Worm (Caenorhabditis elegans) whole organism, L2 larva: Measurements from ENCODE around the gene dpr-1.

Experiments
- R02D3.7 ChIP-seq: fragments of 150-350 bp; optimal IDR thresholded peaks from 2 replicates; lab custom pipeline; 2014; ENCODE audit warnings: missing biosample characterization, missing genetic modification characterization
- Y55F3AM.14 ChIP-seq: fragments of 200-800 bp; sonication (Bioruptor generic); optimal IDR thresholded peaks from 2 replicates; lab custom pipeline; 2018; ENCODE audit warnings: mild to moderate bottlenecking, missing genetic modification characterization, missing compliant biosample characterization
- ZK546.5 ChIP-seq: sonication (generic microtip); optimal IDR thresholded peaks from 2 replicates; lab custom pipeline; 2017; ENCODE audit warnings: missing biosample characterization, missing genetic modification characterization
- aly-2 ChIP-seq: fragments of 150-350 bp; optimal IDR thresholded peaks from 2 replicates; lab custom pipeline; 2014; ENCODE audit warnings: missing biosample characterization, missing genetic modification characterization
- ama-1 ChIP-seq: fragments of 150-350 bp; optimal IDR thresholded peaks from 2 replicates; lab custom pipeline; 2018; ENCODE audit warnings: inconsistent platforms
- lin-11 ChIP-seq: fragments of 150-350 bp; sonication (generic microtip); optimal IDR thresholded peaks from 2 replicates; lab custom pipeline; 2014; ENCODE audit warnings: missing biosample characterization, missing genetic modification characterization, inconsistent platforms, mixed read lengths
- lin-13 ChIP-seq: fragments of 150-350 bp; optimal IDR thresholded peaks from 2 replicates; lab custom pipeline; 2014; ENCODE audit warnings: missing biosample characterization, missing genetic modification reagents, missing genetic modification characterization
- mab-5 ChIP-seq: fragments of 150-350 bp; optimal IDR thresholded peaks from 2 replicates; lab custom pipeline; 2014; ENCODE audit warnings: missing biosample characterization, missing genetic modification characterization
- nhr-237 ChIP-seq: fragments of 150-350 bp; optimal IDR thresholded peaks from 2 replicates; lab custom pipeline; 2014; ENCODE audit warnings: missing biosample characterization, missing genetic modification characterization
- nhr-25 ChIP-seq: fragments of 150-350 bp; sonication (generic microtip); optimal IDR thresholded peaks from 3 replicates; lab custom pipeline; 2014; ENCODE audit warnings: missing biosample characterization, missing genetic modification characterization
- skn-1 ChIP-seq: sonication (generic microtip); optimal IDR thresholded peaks from 2 replicates; lab custom pipeline; 2017; ENCODE audit warnings: missing biosample characterization, missing genetic modification characterization
- snpc-4 ChIP-seq: fragments of 150-350 bp; optimal IDR thresholded peaks from 2 replicates; lab custom pipeline; 2014; ENCODE audit warnings: missing biosample characterization, missing genetic modification characterization

ce11 chrV:13980807-13981206, 38.8 kb upstream of the dpr-1 start, which contains the start of gene eol-1:
- TF ChIP-seq Y55F3AM.14 (no peak), aly-2 (tag; lab: Kevin White, UChicago) (no peak), lin-11 (tag; lab: Kevin White, UChicago) (no peak), skn-1 (no peak), nhr-237 (tag; lab: Kevin White, UChicago) (no peak), nhr-25 (no peak), snpc-4 (tag; lab: Kevin White, UChicago) (no peak), ZK546.5 (tag; lab: Kevin White, UChicago) (no peak), lin-13 (GFP tag; lab: Kevin White, UChicago) (no peak), ama-1 (lab: Kevin White, UChicago) (no peak), mab-5 (tag; lab: Kevin White, UChicago) (no peak), R02D3.7 (tag; lab: Kevin White, UChicago) (no peak)
